Fruit fly (Drosophila melanogaster): ENCODE measurements around the gene CG7573.

The CG7573 gene

dm6 chr3L:11295777-11296149 is 15.8 kb upstream of the CG7573 start, which contains the start of gene Dyro (continued):
- TF ChIP-seq lov (optimal IDR thresholded peaks at IDR 0.05) (no peak), lov (GFP tag; IDR thresholded peaks at IDR 0.05) (0 out of 3 replicates have a peak, but pooled peaks have one; percentile 8), Elba2 (GFP tag; optimal IDR thresholded peaks at IDR 0.05) (no peak), al (GFP tag; IDR thresholded peaks at IDR 0.05) (no peak), Eip74EF (GFP tag; optimal IDR thresholded peaks at IDR 0.05) (no peak), vfl (GFP tag; optimal IDR thresholded peaks at IDR 0.05) (no peak), ssp (GFP tag; IDR thresholded peaks at IDR 0.05) (no peak), fru (optimal IDR thresholded peaks at IDR 0.05) (no peak), CG30431 (GFP tag; optimal IDR thresholded peaks at IDR 0.05) (no peak), stc (GFP tag; IDR thresholded peaks at IDR 0.05) (no peak), nmo (GFP tag; optimal IDR thresholded peaks at IDR 0.05) (no peak), C15 (GFP tag; IDR thresholded peaks at IDR 0.05) (no peak), Rx (GFP tag; IDR thresholded peaks at IDR 0.05) (no peak), pb (GFP tag; optimal IDR thresholded peaks at IDR 0.05) (peak; percentile 19), Doc2 (GFP tag; IDR thresholded peaks at IDR 0.05) (peak; percentile 36; the same call in 1 of the 2 replicates), CG9437 (GFP tag; optimal IDR thresholded peaks at IDR 0.05) (no peak), unc-4 (GFP tag; IDR thresholded peaks at IDR 0.05; ENCODE audit: partially characterized antibody) (0 out of 2 replicates have a peak, but pooled peaks have one; percentile 24), tap (tag; optimal IDR thresholded peaks at IDR 0.05) (no peak), CG11504 (tag; optimal IDR thresholded peaks at IDR 0.05) (no peak), CG10366 (GFP tag; IDR thresholded peaks at IDR 0.05) (no peak; the same call in 1 of the 2 replicates), cwo (GFP tag; optimal IDR thresholded peaks at IDR 0.05) (no peak), MESR4 (GFP tag; optimal IDR thresholded peaks at IDR 0.05) (no peak), pfk (GFP tag; optimal IDR thresholded peaks at IDR 0.05) (no peak), CG2889 (GFP tag; IDR thresholded peaks at IDR 0.05) (no peak), CG13775 (GFP tag; optimal IDR thresholded peaks at IDR 0.05) (no peak), insv (GFP tag; optimal IDR thresholded peaks at IDR 0.05) (no peak), CoRest (tag; optimal IDR thresholded peaks at IDR 0.05) (no peak), nau (GFP tag; optimal IDR thresholded peaks at IDR 0.05) (no peak), Oaz (GFP tag; IDR thresholded peaks at IDR 0.05) (no peak), ttk (GFP tag; IDR thresholded peaks at IDR 0.05) (no peak; the same call in 1 of the 2 replicates), CG17802 (tag; optimal IDR thresholded peaks at IDR 0.05) (peak; percentile 13), gro (GFP tag; optimal IDR thresholded peaks at IDR 0.05) (no peak), Mrtf (GFP tag; IDR thresholded peaks at IDR 0.05) (no peak; the same call in 2 of the 3 replicates), CG16863 (GFP tag; optimal IDR thresholded peaks at IDR 0.05) (no peak), CG3281 (GFP tag; optimal IDR thresholded peaks at IDR 0.05) (no peak), row (GFP tag; IDR thresholded peaks at IDR 0.05) (no peak), scrt (GFP tag; optimal IDR thresholded peaks at IDR 0.05) (no peak), CG11247 (GFP tag; IDR thresholded peaks at IDR 0.05) (no peak; the same call in 1 of the 2 replicates), CG9876 (GFP tag; optimal IDR thresholded peaks at IDR 0.05) (no peak), CG3838 (GFP tag; optimal IDR thresholded peaks at IDR 0.05) (no peak), CG17912 (GFP tag; optimal IDR thresholded peaks at IDR 0.05) (no peak), Nf-YA (GFP tag; IDR thresholded peaks at IDR 0.05) (no peak), sens-2 (GFP tag; IDR thresholded peaks at IDR 0.05) (no peak), CG11085 (GFP tag; IDR thresholded peaks at IDR 0.05) (no peak), CG1603 (tag; optimal IDR thresholded peaks at IDR 0.05) (peak; percentile 31), Fer1 (GFP tag; optimal IDR thresholded peaks at IDR 0.05) (no peak), ato (GFP tag; IDR thresholded peaks at IDR 0.05; ENCODE audit: partially characterized antibody) (no peak), Hr51 (GFP tag; optimal IDR thresholded peaks at IDR 0.05) (no peak), psq (GFP tag; optimal IDR thresholded peaks at IDR 0.05) (no peak), BtbVII (GFP tag; optimal IDR thresholded peaks at IDR 0.05) (no peak), sim (GFP tag; IDR thresholded peaks at IDR 0.05) (no peak), ara (GFP tag; IDR thresholded peaks at IDR 0.05) (no peak; the same call in 1 of the 2 replicates)

All from whole organism, embryonic.